Worm (Caenorhabditis elegans): ENCODE measurements around the gene C03C10.5.

Gene C03C10.5

DNA sequence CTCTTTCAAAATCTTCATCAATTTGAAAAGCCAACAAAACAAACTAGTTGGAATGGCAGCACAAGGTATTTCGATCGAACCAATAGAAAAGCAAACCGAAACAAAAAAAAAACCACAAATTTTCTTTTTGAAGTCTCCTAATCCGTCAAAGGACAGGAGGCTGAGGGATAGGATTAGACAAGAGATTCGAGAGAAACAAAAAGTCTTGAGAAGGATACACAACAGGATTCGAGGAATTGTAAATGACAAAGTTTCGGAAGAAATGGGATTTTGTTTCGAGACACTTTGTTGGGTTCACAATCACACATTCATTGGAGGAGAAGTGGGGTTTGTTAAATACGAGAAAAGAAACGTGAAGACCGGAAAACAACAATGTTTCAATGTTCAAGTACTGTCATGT lies 9.1 kb upstream of the C03C10.5 start:
- TF ChIP-seq Y75B8A.6 (GFP tag; IDR thresholded peaks at IDR 0.05) (no peak), lin-29 (GFP tag; IDR thresholded peaks at IDR 0.05) (no peak), lsy-2 (tag; optimal IDR thresholded peaks at IDR 0.05) (no peak), F49E8.2 (tag; optimal IDR thresholded peaks at IDR 0.05; ENCODE audit: borderline replicate concordance) (no peak), dmd-9 (GFP tag; IDR thresholded peaks at IDR 0.05) (no peak), ceh-32 (tag; optimal IDR thresholded peaks at IDR 0.05; ENCODE audit: poor library complexity) (no peak), aly-2 (tag; optimal IDR thresholded peaks at IDR 0.05) (no peak), mep-1 (tag; optimal IDR thresholded peaks at IDR 0.05) (no peak), daf-8 (GFP tag; IDR thresholded peaks at IDR 0.05) (no peak), F44E2.7 (GFP tag; IDR thresholded peaks at IDR 0.05) (no peak), tag-97 (GFP tag; IDR thresholded peaks at IDR 0.05) (no peak), dpl-1 (GFP tag; optimal IDR thresholded peaks at IDR 0.05) (no peak), sdz-12 (GFP tag; optimal IDR thresholded peaks at IDR 0.05) (no peak), pha-4 (GFP tag; IDR thresholded peaks at IDR 0.05) (no peak), pha-4 (tag; optimal IDR thresholded peaks at IDR 0.05) (no peak), fkh-10 (GFP tag; optimal IDR thresholded peaks at IDR 0.05) (no peak), daf-16 (GFP tag; optimal IDR thresholded peaks at IDR 0.05) (no peak), daf-16 (tag; optimal IDR thresholded peaks at IDR 0.05) (no peak), snpc-1.2 (GFP tag; IDR thresholded peaks at IDR 0.05) (no peak)

DNA sequence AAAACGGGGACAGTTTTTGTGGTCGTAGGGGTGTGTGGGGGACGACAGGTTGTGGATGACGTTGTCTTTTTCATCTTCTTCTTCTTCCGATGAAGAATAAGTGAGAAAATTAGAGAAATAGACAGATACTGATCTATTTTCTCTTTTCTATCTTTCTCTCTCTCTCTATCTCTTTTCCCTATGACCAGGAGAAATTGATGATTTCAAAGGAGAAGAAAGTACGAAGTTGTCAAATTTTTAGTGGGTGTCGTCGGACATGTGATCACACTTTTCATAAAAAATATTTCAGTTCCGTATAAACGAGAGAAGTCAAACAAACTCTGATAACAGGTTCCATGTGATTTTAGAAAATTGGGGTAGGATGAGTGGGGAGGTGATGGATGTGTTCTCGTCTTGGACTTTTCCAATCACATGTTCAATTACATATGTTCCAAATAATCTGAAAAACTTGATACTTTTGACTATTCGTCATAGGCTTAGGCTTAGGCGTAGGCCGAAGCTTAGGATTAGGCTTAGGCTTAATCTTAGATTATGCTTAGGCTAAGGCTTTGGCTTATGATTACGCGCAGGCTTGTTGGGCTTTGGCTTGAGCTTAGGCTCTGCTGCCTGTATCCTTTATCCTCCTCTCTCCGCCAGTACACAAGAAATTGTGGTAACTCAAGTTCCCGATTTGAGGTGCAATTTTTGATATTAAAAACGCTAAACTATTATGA lies 8.1 kb upstream of the C03C10.5 start:
- TF ChIP-seq F49E8.2 (tag; optimal IDR thresholded peaks at IDR 0.05; ENCODE audit: borderline replicate concordance), result no peak
- peak; percentile 49 for TF ChIP-seq mxl-3 (GFP tag; optimal IDR thresholded peaks at IDR 0.05)
- TF ChIP-seq nhr-10 (tag; optimal IDR thresholded peaks at IDR 0.05), result no peak
- no peak for TF ChIP-seq sdz-12 (GFP tag; optimal IDR thresholded peaks at IDR 0.05)
- peak; percentile 70 for TF ChIP-seq cey-2 (tag; optimal IDR thresholded peaks at IDR 0.05; ENCODE audit: borderline replicate concordance, insufficient read depth)
- peak; percentile 19; the same call in 1 of the 2 replicates for TF ChIP-seq ceh-20 (GFP tag; IDR thresholded peaks at IDR 0.05)
- TF ChIP-seq duxl-1 (tag; optimal IDR thresholded peaks at IDR 0.05; ENCODE audit: poor library complexity), result peak; percentile 4
- no peak for TF ChIP-seq jun-1 (tag; optimal IDR thresholded peaks at IDR 0.05)
- no peak for TF ChIP-seq ZK337.2 (GFP tag; IDR thresholded peaks at IDR 0.05)
- no peak for TF ChIP-seq ztf-11 (tag; optimal IDR thresholded peaks at IDR 0.05)
- TF ChIP-seq unc-62 (GFP tag; optimal IDR thresholded peaks at IDR 0.05 in 1 of 2), result peak in 1 of 2 experiments; percentile 79
- TF ChIP-seq unc-62 (tag; optimal IDR thresholded peaks at IDR 0.05), result no peak
- peak; percentile 44 for TF ChIP-seq nhr-11 (tag; optimal IDR thresholded peaks at IDR 0.05)
- TF ChIP-seq spr-1 (tag; optimal IDR thresholded peaks at IDR 0.05), result peak; percentile 17
- peak; percentile 14; the same call in 1 of the 2 replicates for TF ChIP-seq hmg-1.1 (GFP tag; IDR thresholded peaks at IDR 0.05)
- no peak for TF ChIP-seq gei-8 (GFP tag; optimal IDR thresholded peaks at IDR 0.05)
- TF ChIP-seq nhr-6 (tag; optimal IDR thresholded peaks at IDR 0.05), result no peak
- no peak for TF ChIP-seq F37D6.2 (tag; optimal IDR thresholded peaks at IDR 0.05)
- no peak for TF ChIP-seq madf-9 (GFP tag; conservative IDR thresholded peaks at IDR 0.05)
- no peak for TF ChIP-seq Y5F2A.4 (GFP tag; optimal IDR thresholded peaks at IDR 0.05)
- no peak for TF ChIP-seq hif-1 (tag; optimal IDR thresholded peaks at IDR 0.05)
- no peak for TF ChIP-seq D1046.2 (GFP tag; IDR thresholded peaks at IDR 0.05)
- TF ChIP-seq Y105C5A.15 (GFP tag; IDR thresholded peaks at IDR 0.05), result no peak
- no peak for TF ChIP-seq aly-2 (tag; optimal IDR thresholded peaks at IDR 0.05)
- TF ChIP-seq dpl-1 (GFP tag; optimal IDR thresholded peaks at IDR 0.05), result peak; percentile 29
- TF ChIP-seq egl-27 (tag; optimal IDR thresholded peaks at IDR 0.05), result no peak
- peak; percentile 27 for TF ChIP-seq nhr-77 (tag; optimal IDR thresholded peaks at IDR 0.05)
- TF ChIP-seq nhr-42 (GFP tag; IDR thresholded peaks at IDR 0.05), result no peak
- TF ChIP-seq lin-29 (GFP tag; IDR thresholded peaks at IDR 0.05), result no peak
- no peak for TF ChIP-seq mxl-2 (GFP tag; conservative IDR thresholded peaks at IDR 0.05)
- TF ChIP-seq mdl-1 (tag; optimal IDR thresholded peaks at IDR 0.05), result peak in 1 of 2 experiments; percentile 68
- TF ChIP-seq dve-1 (tag; optimal IDR thresholded peaks at IDR 0.05; ENCODE audit: insufficient read depth), result peak; percentile 56
- no peak for TF ChIP-seq fos-1 (tag; optimal IDR thresholded peaks at IDR 0.05)
- TF ChIP-seq dmd-9 (GFP tag; IDR thresholded peaks at IDR 0.05), result no peak
- peak; percentile 30 for TF ChIP-seq lin-13 (GFP tag; optimal IDR thresholded peaks at IDR 0.05)
- no peak for TF ChIP-seq arid-1 (GFP tag; conservative IDR thresholded peaks at IDR 0.05)

Measured in whole organism, L4 larva.